Worm (Caenorhabditis elegans) whole organism, L3 larva: ENCODE data around the gene ndua-8.
A peak's percentile ranks its signal among the peaks of the same experiment; 100 is the strongest.

Experiments used
- R02D3.7 ChIP-seq: fragments of 150-350 bp; optimal IDR thresholded peaks from 2 replicates; lab custom pipeline; 2014; ENCODE audit warnings: missing biosample characterization, missing genetic modification characterization
- ZK546.5 ChIP-seq: sonication (generic microtip); optimal IDR thresholded peaks from 2 replicates; lab custom pipeline; 2017; ENCODE audit warnings: missing biosample characterization, missing genetic modification characterization
- aly-2 ChIP-seq: fragments of 150-350 bp; optimal IDR thresholded peaks from 2 replicates; lab custom pipeline; 2014; ENCODE audit warnings: missing biosample characterization, missing genetic modification characterization
- ama-1 ChIP-seq: fragments of 150-350 bp; optimal IDR thresholded peaks from 2 replicates; lab custom pipeline; 2018
- ceh-16 ChIP-seq: sonication (generic microtip); optimal IDR thresholded peaks from 2 replicates; lab custom pipeline; 2017; ENCODE audit warnings: missing biosample characterization, missing genetic modification characterization
- ceh-28 ChIP-seq: fragments of 150-350 bp; optimal IDR thresholded peaks from 2 replicates; lab custom pipeline; 2014; ENCODE audit warnings: missing biosample characterization, missing genetic modification reagents, missing genetic modification characterization
- ceh-82 ChIP-seq: fragments of 150-350 bp; optimal IDR thresholded peaks from 2 replicates; lab custom pipeline; 2014; ENCODE audit warnings: missing biosample characterization, missing genetic modification characterization
- ceh-9 ChIP-seq: sonication (generic microtip); optimal IDR thresholded peaks from 2 replicates; lab custom pipeline; 2018; ENCODE audit warnings: missing biosample characterization, missing genetic modification characterization
- daf-12 ChIP-seq: fragments of 150-350 bp; optimal IDR thresholded peaks from 2 replicates; lab custom pipeline; 2014; ENCODE audit warnings: missing biosample characterization, missing genetic modification reagents, missing genetic modification characterization
- egl-27 ChIP-seq: sonication (generic microtip); optimal IDR thresholded peaks from 4 replicates; lab custom pipeline; 2017; ENCODE audit warnings: missing biosample characterization, missing genetic modification reagents, missing genetic modification characterization
- egl-5 ChIP-seq: fragments of 150-350 bp; optimal IDR thresholded peaks from 2 replicates; lab custom pipeline; 2017; ENCODE audit warnings: missing biosample characterization, missing genetic modification reagents, missing genetic modification characterization, inconsistent platforms
- elt-1 ChIP-seq: fragments of 150-350 bp; optimal IDR thresholded peaks from 2 replicates; lab custom pipeline; 2014; ENCODE audit warnings: missing biosample characterization, missing genetic modification characterization
- elt-2 ChIP-seq: sonication (generic microtip); optimal IDR thresholded peaks from 2 replicates; lab custom pipeline; 2016; ENCODE audit warnings: missing genetic modification reagents, mild to moderate bottlenecking, missing genetic modification characterization, missing compliant biosample characterization
- elt-3 ChIP-seq, 3 experiments: fragments of 150-350 bp in 1 of 3; sonication (generic microtip) in 2 of 3; optimal IDR thresholded peaks; 2 replicates in 2 of 3; 4 replicates in 1 of 3; lab custom pipeline; 2014 to 2017; ENCODE audit warnings: missing biosample characterization in 3 of 3, missing genetic modification characterization in 3 of 3
- eor-1 ChIP-seq, 2 experiments: fragments of 150-350 bp; optimal IDR thresholded peaks; 2 replicates each; lab custom pipeline; 2014 to 2018; ENCODE audit warnings: missing biosample characterization in 2 of 2, missing genetic modification characterization in 2 of 2
- fkh-10 ChIP-seq: sonication (generic microtip); optimal IDR thresholded peaks from 2 replicates; lab custom pipeline; 2017; ENCODE audit warnings: missing biosample characterization, missing genetic modification reagents, missing genetic modification characterization
- fkh-2 ChIP-seq: fragments of 150-350 bp; optimal IDR thresholded peaks from 2 replicates; lab custom pipeline; 2014; ENCODE audit warnings: missing biosample characterization, missing genetic modification reagents, missing genetic modification characterization
- fos-1 ChIP-seq: fragments of 150-350 bp; optimal IDR thresholded peaks from 2 replicates; lab custom pipeline; 2014; ENCODE audit warnings: missing biosample characterization, missing genetic modification characterization
- hmg-11 ChIP-seq: sonication (generic microtip); optimal IDR thresholded peaks from 2 replicates; lab custom pipeline; 2016; ENCODE audit warnings: missing genetic modification characterization, missing compliant biosample characterization
- jun-1 ChIP-seq: fragments of 150-350 bp; optimal IDR thresholded peaks from 2 replicates; lab custom pipeline; 2014; ENCODE audit warnings: missing biosample characterization, missing genetic modification reagents, missing genetic modification characterization
- lin-15B ChIP-seq: fragments of 150-350 bp; optimal IDR thresholded peaks from 2 replicates; lab custom pipeline; 2014; ENCODE audit warnings: missing biosample characterization, missing genetic modification characterization
- lin-39 ChIP-seq: fragments of 150-350 bp; optimal IDR thresholded peaks from 2 replicates; lab custom pipeline; 2018; ENCODE audit warnings: missing biosample characterization, missing genetic modification reagents, missing genetic modification characterization
- lsy-12 ChIP-seq: sonication (generic microtip); optimal IDR thresholded peaks from 2 replicates; lab custom pipeline; 2016; ENCODE audit warnings: mild to moderate bottlenecking, missing genetic modification characterization, missing compliant biosample characterization
- mdl-1 ChIP-seq: fragments of 150-350 bp; optimal IDR thresholded peaks from 2 replicates; lab custom pipeline; 2014; ENCODE audit warnings: missing biosample characterization, missing genetic modification characterization
- mml-1 ChIP-seq: fragments of 150-350 bp; sonication (generic microtip); optimal IDR thresholded peaks from 3 replicates; lab custom pipeline; 2014; ENCODE audit warnings: missing biosample characterization, missing genetic modification characterization
- nfya-1 ChIP-seq: sonication (generic microtip); optimal IDR thresholded peaks from 2 replicates; lab custom pipeline; 2017; ENCODE audit warnings: missing genetic modification characterization, mild to moderate bottlenecking, missing compliant biosample characterization, antibody characterized with exemption, moderate library complexity; ENCODE audit not compliant: insufficient read depth
- nhr-11 ChIP-seq: fragments of 150-350 bp; optimal IDR thresholded peaks from 2 replicates; lab custom pipeline; 2014; ENCODE audit warnings: missing biosample characterization, missing genetic modification characterization
- nhr-12 ChIP-seq: fragments of 150-350 bp; optimal IDR thresholded peaks from 2 replicates; lab custom pipeline; 2014; ENCODE audit warnings: missing biosample characterization, missing genetic modification characterization
- nhr-23 ChIP-seq: fragments of 150-350 bp; optimal IDR thresholded peaks from 2 replicates; lab custom pipeline; 2014; ENCODE audit warnings: missing biosample characterization, missing genetic modification reagents, missing genetic modification characterization
- nhr-237 ChIP-seq: fragments of 150-350 bp; optimal IDR thresholded peaks from 2 replicates; lab custom pipeline; 2014; ENCODE audit warnings: missing biosample characterization, missing genetic modification characterization
- nhr-25 ChIP-seq: sonication (generic microtip); optimal IDR thresholded peaks from 2 replicates; lab custom pipeline; 2017; ENCODE audit warnings: missing biosample characterization, missing genetic modification characterization
- nhr-28 ChIP-seq: fragments of 150-350 bp; optimal IDR thresholded peaks from 2 replicates; lab custom pipeline; 2014; ENCODE audit warnings: missing biosample characterization, missing genetic modification characterization
- nhr-43 ChIP-seq: sonication (generic microtip); optimal IDR thresholded peaks from 2 replicates; lab custom pipeline; 2016; ENCODE audit warnings: mild to moderate bottlenecking, missing genetic modification characterization, missing compliant biosample characterization; ENCODE audit not compliant: poor library complexity, severe bottlenecking
- nhr-67 ChIP-seq: fragments of 150-350 bp; optimal IDR thresholded peaks from 2 replicates; lab custom pipeline; 2014; ENCODE audit warnings: missing biosample characterization, missing genetic modification characterization
- nhr-76 ChIP-seq: fragments of 150-350 bp; sonication (generic microtip); optimal IDR thresholded peaks from 5 replicates; lab custom pipeline; 2014; ENCODE audit warnings: missing biosample characterization, missing genetic modification characterization
- nhr-77 ChIP-seq: fragments of 150-350 bp; optimal IDR thresholded peaks from 2 replicates; lab custom pipeline; 2014; ENCODE audit warnings: missing biosample characterization, missing genetic modification characterization
- pha-4 ChIP-seq: fragments of 150-350 bp; optimal IDR thresholded peaks from 2 replicates; lab custom pipeline; 2014; ENCODE audit warnings: missing biosample characterization, missing genetic modification reagents, missing genetic modification characterization
- pqm-1 ChIP-seq: fragments of 150-350 bp; optimal IDR thresholded peaks from 2 replicates; lab custom pipeline; 2017; ENCODE audit warnings: missing biosample characterization, missing genetic modification characterization, inconsistent platforms
- sea-2 ChIP-seq: fragments of 150-350 bp; sonication (generic microtip); optimal IDR thresholded peaks from 4 replicates; lab custom pipeline; 2014; ENCODE audit warnings: missing biosample characterization, missing genetic modification reagents, missing genetic modification characterization
- skn-1 ChIP-seq: fragments of 150-350 bp; optimal IDR thresholded peaks from 2 replicates; lab custom pipeline; 2014; ENCODE audit warnings: missing biosample characterization, missing genetic modification characterization
- snpc-4 ChIP-seq: fragments of 150-350 bp; optimal IDR thresholded peaks from 2 replicates; lab custom pipeline; 2014; ENCODE audit warnings: missing biosample characterization, missing genetic modification characterization
- tbx-2 ChIP-seq: sonication (generic microtip); optimal IDR thresholded peaks from 2 replicates; lab custom pipeline; 2016; ENCODE audit warnings: mild to moderate bottlenecking, missing genetic modification characterization, missing compliant biosample characterization
- unc-39 ChIP-seq: sonication (generic microtip); optimal IDR thresholded peaks from 4 replicates; lab custom pipeline; 2017; ENCODE audit warnings: missing biosample characterization, missing genetic modification characterization
- unc-62 ChIP-seq: fragments of 150-350 bp; sonication (generic microtip); optimal IDR thresholded peaks from 4 replicates; lab custom pipeline; 2014; ENCODE audit warnings: missing biosample characterization, missing genetic modification reagents, missing genetic modification characterization
- zag-1 ChIP-seq: fragments of 150-350 bp; optimal IDR thresholded peaks from 2 replicates; lab custom pipeline; 2014; ENCODE audit warnings: missing biosample characterization, missing genetic modification characterization
- ztf-11 ChIP-seq: fragments of 150-350 bp; optimal IDR thresholded peaks from 2 replicates; lab custom pipeline; 2014; ENCODE audit warnings: missing biosample characterization, missing genetic modification characterization
- ztf-4 ChIP-seq: fragments of 150-350 bp; optimal IDR thresholded peaks from 2 replicates; lab custom pipeline; 2014; ENCODE audit warnings: missing biosample characterization, missing genetic modification characterization

Gene ndua-8

DNA sequence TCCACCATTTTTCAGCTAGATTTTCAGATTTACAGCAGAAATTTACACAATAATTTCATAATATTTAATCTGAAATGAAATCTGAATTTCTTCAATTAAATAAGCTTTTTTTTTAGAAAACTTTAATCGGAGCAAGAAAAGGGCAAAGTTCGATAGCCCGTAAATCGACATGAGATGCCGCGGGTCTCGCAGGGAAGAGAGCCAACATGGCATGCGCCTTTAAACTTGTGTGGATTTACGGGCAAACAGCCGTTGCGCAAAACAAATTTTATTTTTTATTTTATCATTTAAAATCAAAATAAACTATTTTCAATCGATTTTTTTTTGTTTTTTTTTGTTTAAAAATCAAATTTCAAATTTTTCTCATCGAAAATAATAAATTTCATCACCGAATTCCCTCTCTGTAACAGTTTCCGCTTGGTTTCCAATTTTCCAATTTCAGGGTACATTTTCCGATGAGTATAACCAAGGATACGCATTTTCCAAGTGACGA, at the start of gene ndua-8, which contains the start of the genes Y54F10AM.15 and rbc-2:
TSS of gene ndua-8 (plus strand) at position 443 of the 493 bp plus-strand sequence.
TSS of gene Y54F10AM.15 (minus strand) at position 59 of the 493 bp plus-strand sequence.
TSS of gene rbc-2 (minus strand) at position 69 of the 493 bp plus-strand sequence.
- TF ChIP-seq jun-1 (tag; lab: Kevin White, UChicago) (peak; percentile 58), nhr-12 (tag; lab: Kevin White, UChicago) (no peak), ama-1 (lab: Kevin White, UChicago) (peak; percentile 60), nhr-25 (tag; lab: Kevin White, UChicago) (peak; percentile 53), zag-1 (tag; lab: Kevin White, UChicago) (peak; percentile 72), egl-5 (peak; percentile 84), nhr-67 (tag; lab: Kevin White, UChicago) (no peak), fkh-10 (GFP tag; lab: Kevin White, UChicago) (peak; percentile 88), nhr-23 (tag; lab: Kevin White, UChicago) (peak; percentile 96), mml-1 (no peak), tbx-2 (tag; lab: Kevin White, UChicago) (peak; percentile 73), mdl-1 (tag; lab: Kevin White, UChicago) (no peak), elt-2 (tag; lab: Kevin White, UChicago) (peak; percentile 70), nhr-43 (tag; lab: Kevin White, UChicago) (no peak), unc-39 (tag; lab: Kevin White, UChicago) (no peak), sea-2 (GFP tag; lab: Kevin White, UChicago) (no peak), nhr-237 (tag; lab: Kevin White, UChicago) (no peak), skn-1 (tag; lab: Kevin White, UChicago) (peak; percentile 87), unc-62 (GFP tag; lab: Kevin White, UChicago) (no peak), daf-12 (tag; lab: Kevin White, UChicago) (no peak), ZK546.5 (tag; lab: Kevin White, UChicago) (peak; percentile 41), snpc-4 (tag; lab: Kevin White, UChicago) (peak; percentile 82), ceh-28 (tag; lab: Kevin White, UChicago) (peak; percentile 82), ztf-11 (no peak), ceh-82 (tag; lab: Kevin White, UChicago) (peak; percentile 78), nhr-77 (peak; percentile 22), pha-4 (tag; lab: Kevin White, UChicago) (peak; percentile 99), ztf-4 (tag; lab: Kevin White, UChicago) (peak; percentile 29), fos-1 (tag; lab: Kevin White, UChicago) (no peak), ceh-16 (no peak), aly-2 (tag; lab: Kevin White, UChicago) (peak; percentile 15), lin-15B (tag; lab: Kevin White, UChicago) (peak; percentile 97), fkh-2 (tag; lab: Kevin White, UChicago) (peak; percentile 13), ceh-9 (tag; lab: Kevin White, UChicago) (no peak), nhr-76 (tag; lab: Kevin White, UChicago) (no peak), nfya-1 (peak; percentile 96), pqm-1 (tag; lab: Kevin White, UChicago) (peak; percentile 80), hmg-11 (tag; lab: Kevin White, UChicago) (peak; percentile 69), eor-1 (tag; optimal IDR thresholded peaks at IDR 0.05; lab: Kevin White, UChicago) (no peak), R02D3.7 (tag; lab: Kevin White, UChicago) (peak; percentile 100), nhr-28 (tag; lab: Kevin White, UChicago) (no peak), nhr-11 (tag; lab: Kevin White, UChicago) (peak; percentile 45), elt-3 (tag; optimal IDR thresholded peaks at IDR 0.05; lab: Kevin White, UChicago) (no peak), elt-1 (peak; percentile 78), lsy-12 (tag; lab: Kevin White, UChicago) (peak; percentile 76), egl-27 (peak; percentile 42), lin-39 (tag; lab: Kevin White, UChicago) (peak; percentile 91)
